Fruit fly (Drosophila melanogaster) whole organism, embryonic: Measurements from ENCODE around the gene Pvf3.

Experiments
- Atf3 ChIP-seq: fragments of 200-800 bp; sonication (Bioruptor generic); optimal IDR thresholded peaks from 3 replicates; lab custom pipeline; 2016; ENCODE audit warnings: missing biosample characterization, missing genetic modification characterization
- CG10209 ChIP-seq: fragments of 200-800 bp; sonication (Bioruptor generic); optimal IDR thresholded peaks from 3 replicates; lab custom pipeline; 2017; ENCODE audit warnings: missing biosample characterization, mild to moderate bottlenecking, missing genetic modification characterization, missing genetic modification reagents
- CG10274 ChIP-seq: fragments of 200-800 bp; sonication (Bioruptor generic); optimal IDR thresholded peaks from 3 replicates; lab custom pipeline; 2017; ENCODE audit warnings: missing biosample characterization, mild to moderate bottlenecking, missing genetic modification characterization
- CG10431 ChIP-seq: fragments of 200-800 bp; sonication (Bioruptor generic); optimal IDR thresholded peaks from 3 replicates; lab custom pipeline; 2018; ENCODE audit warnings: missing biosample characterization, mild to moderate bottlenecking, missing genetic modification characterization
- CG11504 ChIP-seq: fragments of 200-800 bp; sonication (Bioruptor generic); optimal IDR thresholded peaks from 3 replicates; lab custom pipeline; 2019; ENCODE audit warnings: missing biosample characterization, mild to moderate bottlenecking, missing genetic modification characterization, moderate library complexity
- CG11696 ChIP-seq: fragments of 200-800 bp; sonication (Bioruptor generic); IDR thresholded peaks from 2 replicates; pipeline ENCODE4 v1.3.6; 2022; ENCODE audit warnings: missing biosample characterization, missing genetic modification characterization
- CG1233 ChIP-seq: fragments of 200-800 bp; sonication (Bioruptor generic); optimal IDR thresholded peaks from 4 replicates; lab custom pipeline; 2018; ENCODE audit warnings: missing biosample characterization, mild to moderate bottlenecking, missing genetic modification characterization
- CG17186 ChIP-seq: fragments of 200-800 bp; sonication (Bioruptor generic); optimal IDR thresholded peaks from 3 replicates; lab custom pipeline; 2017; ENCODE audit warnings: missing biosample characterization, missing genetic modification reagents, missing genetic modification characterization
- CG17829 ChIP-seq: fragments of 200-800 bp; optimal IDR thresholded peaks from 2 replicates; lab custom pipeline; 2019; ENCODE audit warnings: missing biosample characterization, mild to moderate bottlenecking, missing genetic modification characterization, moderate library complexity
- CG17912 ChIP-seq: fragments of 200-800 bp; sonication (Bioruptor generic); optimal IDR thresholded peaks from 2 replicates; lab custom pipeline; 2018; ENCODE audit warnings: missing biosample characterization, mild to moderate bottlenecking, missing genetic modification characterization
- CG1792 ChIP-seq: fragments of 200-800 bp; sonication (Bioruptor generic); optimal IDR thresholded peaks from 2 replicates; lab custom pipeline; 2016; ENCODE audit warnings: missing biosample characterization, missing genetic modification characterization
- CG18262 ChIP-seq: fragments of 200-800 bp; optimal IDR thresholded peaks from 3 replicates; lab custom pipeline; 2019; ENCODE audit warnings: missing biosample characterization, mild to moderate bottlenecking, missing genetic modification characterization, moderate library complexity
- CG2199 ChIP-seq: fragments of 200-800 bp; sonication (Bioruptor generic); IDR thresholded peaks from 3 replicates; pipeline ENCODE4 v1.3.6; 2022; ENCODE audit warnings: missing biosample characterization, missing genetic modification characterization
- CG30431 ChIP-seq: fragments of 200-800 bp; sonication (Bioruptor generic); optimal IDR thresholded peaks from 2 replicates; lab custom pipeline; 2017; ENCODE audit warnings: missing biosample characterization, missing genetic modification characterization
- CG32532 ChIP-seq: fragments of 200-800 bp; sonication (Bioruptor generic); IDR thresholded peaks from 2 replicates; pipeline ENCODE4 v1.3.6; 2022; ENCODE audit warnings: missing biosample characterization, missing genetic modification characterization
- CG4707 ChIP-seq: fragments of 200-800 bp; sonication (Bioruptor generic); optimal IDR thresholded peaks from 2 replicates; lab custom pipeline; 2018; ENCODE audit warnings: missing biosample characterization, mild to moderate bottlenecking, missing genetic modification characterization, moderate library complexity
- CG6272 ChIP-seq: fragments of 200-800 bp; sonication (Bioruptor generic); IDR thresholded peaks from 2 replicates; pipeline ENCODE4 v1.3.6; 2022; ENCODE audit warnings: missing biosample characterization, missing genetic modification characterization
- CG7745 ChIP-seq: fragments of 200-800 bp; sonication (Bioruptor generic); optimal IDR thresholded peaks from 2 replicates; lab custom pipeline; 2018; ENCODE audit warnings: missing biosample characterization, mild to moderate bottlenecking, missing genetic modification characterization, moderate library complexity
- CG7786 ChIP-seq: fragments of 200-800 bp; sonication (Bioruptor generic); optimal IDR thresholded peaks from 2 replicates; lab custom pipeline; 2016; ENCODE audit warnings: missing biosample characterization, missing genetic modification characterization
- CG9797 ChIP-seq: fragments of 200-800 bp; sonication (Bioruptor generic); optimal IDR thresholded peaks from 3 replicates; lab custom pipeline; 2018; ENCODE audit warnings: missing biosample characterization, mild to moderate bottlenecking, missing genetic modification characterization
- CTCF ChIP-seq: fragments of 200-800 bp; sonication (Bioruptor generic); optimal IDR thresholded peaks from 2 replicates; lab custom pipeline; 2017; ENCODE audit warnings: missing biosample characterization, mild to moderate bottlenecking, missing genetic modification characterization, moderate library complexity
- D ChIP-seq, 2 experiments: fragments of 200-800 bp in 1 of 2; fragments of >200 bp in 1 of 2; sonication (Bioruptor generic) in 1 of 2; optimal IDR thresholded peaks; 2 replicates in 1 of 2; 3 replicates in 1 of 2; lab custom pipeline; 2017; ENCODE audit warnings: mild to moderate bottlenecking in 1 of 2, missing biosample characterization in 1 of 2, missing genetic modification characterization in 1 of 2, missing genetic modification reagents in 1 of 2
- D19A ChIP-seq: fragments of 200-800 bp; optimal IDR thresholded peaks from 3 replicates; lab custom pipeline; 2019; ENCODE audit warnings: missing biosample characterization, mild to moderate bottlenecking, missing genetic modification characterization, moderate library complexity
- Dfd ChIP-seq, 2 experiments: fragments of >200 bp; optimal IDR thresholded peaks; 2 replicates each; lab custom pipeline; 2017; ENCODE audit warnings: missing biosample characterization in 2 of 2, missing genetic modification characterization in 2 of 2
- Drgx ChIP-seq: fragments of 200-800 bp; sonication (Bioruptor generic); IDR thresholded peaks from 2 replicates; pipeline ENCODE4 v1.3.6; 2022; ENCODE audit warnings: missing biosample characterization, missing genetic modification characterization
- Eip74EF ChIP-seq, 2 experiments: fragments of 200-800 bp in 1 of 2; fragments of >200 bp in 1 of 2; sonication (Bioruptor generic) in 1 of 2; optimal IDR thresholded peaks; 2 replicates each; lab custom pipeline; 2017 to 2019; ENCODE audit warnings: missing biosample characterization in 2 of 2, missing genetic modification characterization in 2 of 2, mild to moderate bottlenecking in 1 of 2, moderate library complexity in 1 of 2
- H15 ChIP-seq: fragments of 200-800 bp; sonication (Bioruptor generic); IDR thresholded peaks from 3 replicates; pipeline ENCODE4 v1.3.6; 2022; ENCODE audit warnings: missing biosample characterization, missing genetic modification characterization
- HmgD ChIP-seq: fragments of 200-800 bp; sonication (Bioruptor generic); optimal IDR thresholded peaks from 3 replicates; lab custom pipeline; 2016; ENCODE audit warnings: missing biosample characterization, missing genetic modification characterization
- Hr51 ChIP-seq, 2 experiments: fragments of 200-800 bp; sonication (Bioruptor generic); optimal IDR thresholded peaks; 2 replicates in 1 of 2; 3 replicates in 1 of 2; lab custom pipeline; 2016 to 2018; ENCODE audit warnings: missing biosample characterization in 2 of 2, missing genetic modification characterization in 2 of 2, mild to moderate bottlenecking in 1 of 2, moderate library complexity in 1 of 2
- Med ChIP-seq: fragments of 200-800 bp; sonication (Bioruptor generic); peaks from one replicate; lab custom pipeline; 2016; ENCODE audit warnings: missing biosample characterization, missing genetic modification characterization, mild to moderate bottlenecking, inconsistent platforms, moderate library complexity
- Nf-YA ChIP-seq: fragments of 200-800 bp; sonication (Bioruptor generic); IDR thresholded peaks from 2 replicates; pipeline ENCODE4 v1.3.6; 2022; ENCODE audit warnings: missing biosample characterization, missing genetic modification characterization
- Nf-YB ChIP-seq: fragments of 200-800 bp; sonication (Bioruptor generic); optimal IDR thresholded peaks from 3 replicates; lab custom pipeline; 2019; ENCODE audit warnings: missing biosample characterization, mild to moderate bottlenecking, missing genetic modification characterization, moderate library complexity
- Six4 ChIP-seq: fragments of 200-800 bp; sonication (Bioruptor generic); optimal IDR thresholded peaks from 2 replicates; lab custom pipeline; 2016; ENCODE audit warnings: missing biosample characterization, missing genetic modification characterization
- Sry-β ChIP-seq: fragments of 200-800 bp; sonication (Bioruptor generic); optimal IDR thresholded peaks from 2 replicates; lab custom pipeline; 2018; ENCODE audit warnings: missing biosample characterization, mild to moderate bottlenecking, missing genetic modification characterization, moderate library complexity
- Stat92E ChIP-seq, 3 experiments: fragments of >200 bp in 2 of 3; fragments of 200-800 bp in 1 of 3; sonication (Bioruptor generic) in 1 of 3; optimal IDR thresholded peaks; 2 replicates each; lab custom pipeline; 2017 to 2019; ENCODE audit warnings: missing biosample characterization in 3 of 3, missing genetic modification characterization in 3 of 3, mild to moderate bottlenecking in 1 of 3, moderate library complexity in 1 of 3
- cas ChIP-seq: fragments of 200-800 bp; sonication (Bioruptor generic); IDR thresholded peaks from 2 replicates; pipeline ENCODE4 v1.3.6; 2022; ENCODE audit warnings: missing biosample characterization, missing genetic modification characterization
- cwo ChIP-seq: fragments of 200-800 bp; sonication (Bioruptor generic); optimal IDR thresholded peaks from 3 replicates; lab custom pipeline; 2017; ENCODE audit warnings: missing biosample characterization, missing genetic modification characterization, mild to moderate bottlenecking, moderate library complexity, missing genetic modification reagents
- dmrt99B ChIP-seq: fragments of 200-800 bp; sonication (Bioruptor generic); optimal IDR thresholded peaks from 2 replicates; lab custom pipeline; 2018; ENCODE audit warnings: missing biosample characterization, mild to moderate bottlenecking, missing genetic modification characterization, moderate library complexity
- eve ChIP-seq, 2 experiments: fragments of >200 bp; optimal IDR thresholded peaks; 2 replicates each; lab custom pipeline; 2017; ENCODE audit warnings: missing biosample characterization in 2 of 2, missing genetic modification characterization in 2 of 2
- eyg ChIP-seq: fragments of 200-800 bp; sonication (Bioruptor generic); optimal IDR thresholded peaks from 3 replicates; lab custom pipeline; 2016; ENCODE audit warnings: missing biosample characterization, missing genetic modification characterization
- lola ChIP-seq, 3 experiments: fragments of >200 bp in 2 of 3; fragments of 200-800 bp in 1 of 3; sonication (Bioruptor generic) in 1 of 3; optimal IDR thresholded peaks; 2 replicates each; lab custom pipeline; 2017 to 2019; ENCODE audit warnings: missing biosample characterization in 3 of 3, missing genetic modification characterization in 3 of 3, mild to moderate bottlenecking in 1 of 3, moderate library complexity in 1 of 3
- maf-S ChIP-seq: fragments of 200-800 bp; sonication (Bioruptor generic); optimal IDR thresholded peaks from 2 replicates; lab custom pipeline; 2016; ENCODE audit warnings: missing biosample characterization, missing genetic modification characterization
- mam ChIP-seq: fragments of 200-800 bp; sonication (Bioruptor generic); optimal IDR thresholded peaks from 3 replicates; lab custom pipeline; 2016; ENCODE audit warnings: missing biosample characterization, missing genetic modification characterization
- row ChIP-seq: fragments of 200-800 bp; sonication (Bioruptor generic); IDR thresholded peaks from 3 replicates; pipeline ENCODE4 v1.3.6; 2022; ENCODE audit warnings: missing biosample characterization, missing genetic modification characterization
- sens ChIP-seq: fragments of 200-800 bp; sonication (Bioruptor generic); peaks from one replicate; lab custom pipeline; 2016; ENCODE audit warnings: missing biosample characterization, missing genetic modification characterization
- sug ChIP-seq: fragments of 200-800 bp; optimal IDR thresholded peaks from 2 replicates; lab custom pipeline; 2019; ENCODE audit warnings: missing biosample characterization, mild to moderate bottlenecking, missing genetic modification characterization, moderate library complexity
- trh ChIP-seq: fragments of 200-800 bp; sonication (Bioruptor generic); optimal IDR thresholded peaks from 2 replicates; lab custom pipeline; 2016; ENCODE audit warnings: missing biosample characterization, missing genetic modification characterization
- zfh2 ChIP-seq: fragments of 200-800 bp; sonication (Bioruptor generic); optimal IDR thresholded peaks from 2 replicates; lab custom pipeline; 2016; ENCODE audit warnings: missing biosample characterization, missing genetic modification characterization

The Pvf3 gene

DNA sequence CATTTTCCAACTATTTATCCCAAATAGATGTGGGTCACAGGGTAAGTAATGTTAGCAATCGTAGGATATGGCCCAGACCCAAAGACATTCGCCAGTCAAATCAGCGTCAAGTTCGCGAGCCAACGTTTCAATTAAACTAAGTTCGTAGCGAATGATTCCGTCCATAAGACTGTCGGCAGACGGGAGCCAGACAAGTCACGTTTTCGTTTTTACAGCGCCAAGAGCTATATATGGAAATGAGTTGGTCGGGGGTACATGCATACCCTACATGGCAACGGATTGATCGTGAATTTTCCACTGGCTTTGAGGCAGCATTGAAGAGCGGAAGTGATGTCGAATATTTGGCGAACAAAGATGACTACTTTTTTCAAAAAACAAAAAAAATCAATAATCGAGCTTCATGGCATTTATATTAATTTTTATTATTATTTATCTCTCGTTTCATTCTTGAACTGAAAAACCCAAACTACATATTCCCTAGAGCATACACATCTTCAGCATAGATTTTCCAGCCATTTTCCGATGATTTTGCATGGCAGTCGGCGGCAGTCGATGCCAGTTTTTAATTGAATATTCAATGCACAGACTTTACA is 39.8 kb downstream of the Pvf3 start:
- TF ChIP-seq eve (GFP tag; optimal IDR thresholded peaks at IDR 0.05; lab: Kevin White, UChicago) (peak in 1 of 2 experiments; percentile 18), lola (GFP tag; optimal IDR thresholded peaks at IDR 0.05; lab: Kevin White, UChicago) (peak in 1 of 3 experiments; percentile 7), trh (GFP tag; lab: Kevin White, UChicago) (no peak), CG4707 (GFP tag; lab: Kevin White, UChicago) (no peak), cwo (GFP tag; lab: Kevin White, UChicago) (peak; percentile 58), mam (GFP tag; lab: Kevin White, UChicago) (no peak), CG11504 (tag; lab: Kevin White, UChicago) (peak; percentile 19), Med (GFP tag; lab: Kevin White, UChicago) (peak; percentile 54), Drgx (GFP tag; lab: Robert Waterston, UW) (peak; percentile 16; the same call in 1 of the 2 replicates), row (GFP tag; lab: Robert Waterston, UW) (peak; percentile 13; the same call in 1 of the 3 replicates), D19A (tag; lab: Kevin White, UChicago) (peak; percentile 45), sens (GFP tag; lab: Kevin White, UChicago) (peak; percentile 49), dmrt99B (tag; lab: Kevin White, UChicago) (no peak), Eip74EF (GFP tag; optimal IDR thresholded peaks at IDR 0.05; lab: Kevin White, UChicago) (peak in 1 of 2 experiments; percentile 7), CG10274 (peak; percentile 3), CG10431 (GFP tag; lab: Kevin White, UChicago) (peak; percentile 15)

dm6 chr2L:7114159-7114558 is 43.3 kb downstream of the Pvf3 start:
- TF ChIP-seq eve (GFP tag; optimal IDR thresholded peaks at IDR 0.05; lab: Kevin White, UChicago) (peak in 1 of 2 experiments; percentile 3), Nf-YA (GFP tag; lab: Robert Waterston, UW) (no peak), CG7786 (GFP tag; lab: Kevin White, UChicago) (no peak), H15 (no peak), CG7745 (tag; lab: Kevin White, UChicago) (no peak), Stat92E (GFP tag; optimal IDR thresholded peaks at IDR 0.05; lab: Kevin White, UChicago) (no peak), eyg (GFP tag; lab: Kevin White, UChicago) (no peak), CG1792 (GFP tag; lab: Kevin White, UChicago) (no peak), CTCF (peak; percentile 52), D (optimal IDR thresholded peaks at IDR 0.05; lab: Kevin White, UChicago) (no peak), D (GFP tag; optimal IDR thresholded peaks at IDR 0.05; lab: Kevin White, UChicago) (no peak), CG30431 (GFP tag; lab: Kevin White, UChicago) (no peak), cas (GFP tag; lab: Robert Waterston, UW) (no peak), CG17829 (no peak), CG11504 (tag; lab: Kevin White, UChicago) (no peak), zfh2 (GFP tag; lab: Kevin White, UChicago) (no peak), CG2199 (GFP tag; lab: Robert Waterston, UW) (peak; percentile 64; the same call in 1 of the 3 replicates), Atf3 (GFP tag; lab: Kevin White, UChicago) (no peak), maf-S (no peak), Dfd (GFP tag; optimal IDR thresholded peaks at IDR 0.05; lab: Kevin White, UChicago) (no peak), CG18262 (tag; lab: Kevin White, UChicago) (no peak), CG10209 (GFP tag; lab: Kevin White, UChicago) (no peak), Six4 (GFP tag; lab: Kevin White, UChicago) (no peak)

DNA sequence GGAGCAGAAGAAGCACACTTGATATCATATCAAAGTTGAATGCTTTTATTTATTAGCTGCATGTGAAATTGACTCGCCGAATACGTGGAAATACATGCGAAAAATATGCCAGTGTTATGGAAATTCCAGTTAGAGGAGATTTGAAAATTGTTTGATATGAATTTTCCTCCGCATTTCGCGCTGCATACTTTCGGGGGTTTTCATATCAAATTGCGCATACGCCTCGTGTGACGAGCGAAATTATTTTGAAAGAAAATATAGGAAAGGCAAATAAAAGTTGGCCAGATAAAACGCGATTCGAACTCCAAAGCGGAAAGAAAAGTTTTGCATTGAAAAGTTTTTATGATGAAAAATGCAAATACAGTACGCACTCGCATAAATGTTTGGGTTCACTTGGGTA is 47.2 kb downstream of the Pvf3 start:
- TF ChIP-seq CG6272 (GFP tag; lab: Robert Waterston, UW) (no peak), CG17912 (GFP tag; lab: Kevin White, UChicago) (no peak), CG1233 (GFP tag; lab: Kevin White, UChicago) (no peak), Hr51 (GFP tag; optimal IDR thresholded peaks at IDR 0.05; lab: Kevin White, UChicago) (no peak), Nf-YB (GFP tag; lab: Kevin White, UChicago) (no peak), CG9797 (GFP tag; lab: Kevin White, UChicago) (no peak), CG11504 (tag; lab: Kevin White, UChicago) (no peak), sens (GFP tag; lab: Kevin White, UChicago) (peak; percentile 5), sug (no peak), HmgD (GFP tag; lab: Kevin White, UChicago) (no peak), CG11696 (GFP tag; lab: Robert Waterston, UW) (no peak), CG32532 (no peak), Sry-β (GFP tag; lab: Kevin White, UChicago) (no peak), CG17186 (GFP tag; lab: Kevin White, UChicago) (no peak)
